Fruit fly (Drosophila melanogaster): ENCODE measurements around the gene CG31743.

DNA sequence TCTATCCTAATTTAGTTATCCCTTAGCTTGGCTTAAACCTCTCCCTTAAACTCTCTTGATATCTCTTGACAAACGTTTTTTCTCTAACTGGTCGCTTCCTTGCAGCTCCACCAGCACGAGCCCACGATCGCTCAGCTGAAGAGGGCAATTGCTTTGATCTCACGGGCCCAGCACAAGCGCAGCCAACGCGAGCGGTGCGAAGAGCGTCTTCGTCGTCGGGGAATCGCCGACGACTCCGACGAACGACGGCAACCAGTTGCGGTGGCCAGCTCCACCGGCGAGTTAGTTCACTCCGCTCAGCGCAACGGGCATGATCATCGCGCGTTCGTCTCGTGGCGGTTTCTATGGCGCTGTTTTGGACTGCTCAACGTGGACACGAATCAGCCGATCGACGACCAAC is 1.6 kb downstream of the CG31743 start:
- TF ChIP-seq Dfd (GFP tag; optimal IDR thresholded peaks at IDR 0.05), result no peak
- no peak for TF ChIP-seq pan (optimal IDR thresholded peaks at IDR 0.05)
- TF ChIP-seq psq (GFP tag; optimal IDR thresholded peaks at IDR 0.05), result no peak
- peak; percentile 4 for TF ChIP-seq br (GFP tag; optimal IDR thresholded peaks at IDR 0.05)
- TF ChIP-seq usp (GFP tag; optimal IDR thresholded peaks at IDR 0.05), result no peak
- TF ChIP-seq Hnf4 (GFP tag; optimal IDR thresholded peaks at IDR 0.05), result no peak
- TF ChIP-seq Hr78 (GFP tag; optimal IDR thresholded peaks at IDR 0.05), result no peak
